Fruit fly (Drosophila melanogaster) whole organism, wandering third instar larva: ENCODE data around the gene CG4022.

Source experiments
- Hr78 ChIP-seq: fragments of >200 bp; optimal IDR thresholded peaks from 2 replicates; lab custom pipeline; 2017; ENCODE audit warnings: missing biosample characterization, missing genetic modification characterization
- Rel ChIP-seq, 2 experiments: fragments of 200-800 bp; sonication (Bioruptor generic) in 1 of 2; optimal IDR thresholded peaks; 2 replicates in 1 of 2; 3 replicates in 1 of 2; lab custom pipeline; 2016 to 2019; ENCODE audit warnings: mild to moderate bottlenecking in 2 of 2, missing biosample characterization in 2 of 2, missing genetic modification characterization in 2 of 2, moderate library complexity in 1 of 2
- Sp1 ChIP-seq: fragments of 200-800 bp; sonication (Bioruptor generic); optimal IDR thresholded peaks from 3 replicates; lab custom pipeline; 2019; ENCODE audit warnings: missing biosample characterization, mild to moderate bottlenecking, missing genetic modification characterization, moderate library complexity
- h ChIP-seq: fragments of 200-800 bp; sonication (Bioruptor generic); optimal IDR thresholded peaks from 3 replicates; lab custom pipeline; 2016; ENCODE audit warnings: missing biosample characterization, mild to moderate bottlenecking, missing genetic modification characterization
- jim ChIP-seq: fragments of 175-275, 200-325 bp; sonication (Bioruptor generic); optimal IDR thresholded peaks from 2 replicates; lab custom pipeline; 2016; ENCODE audit warnings: missing biosample characterization, mild to moderate bottlenecking, missing genetic modification characterization
- psq ChIP-seq: fragments of 200-800 bp; sonication (Bioruptor generic); optimal IDR thresholded peaks from 3 replicates; lab custom pipeline; 2017; ENCODE audit warnings: missing biosample characterization, mild to moderate bottlenecking, missing genetic modification characterization, moderate library complexity
- tai ChIP-seq: sonication (Bioruptor generic); optimal IDR thresholded peaks from 2 replicates; lab custom pipeline; 2016; ENCODE audit warnings: missing biosample characterization, missing genetic modification characterization

Gene CG4022

DNA sequence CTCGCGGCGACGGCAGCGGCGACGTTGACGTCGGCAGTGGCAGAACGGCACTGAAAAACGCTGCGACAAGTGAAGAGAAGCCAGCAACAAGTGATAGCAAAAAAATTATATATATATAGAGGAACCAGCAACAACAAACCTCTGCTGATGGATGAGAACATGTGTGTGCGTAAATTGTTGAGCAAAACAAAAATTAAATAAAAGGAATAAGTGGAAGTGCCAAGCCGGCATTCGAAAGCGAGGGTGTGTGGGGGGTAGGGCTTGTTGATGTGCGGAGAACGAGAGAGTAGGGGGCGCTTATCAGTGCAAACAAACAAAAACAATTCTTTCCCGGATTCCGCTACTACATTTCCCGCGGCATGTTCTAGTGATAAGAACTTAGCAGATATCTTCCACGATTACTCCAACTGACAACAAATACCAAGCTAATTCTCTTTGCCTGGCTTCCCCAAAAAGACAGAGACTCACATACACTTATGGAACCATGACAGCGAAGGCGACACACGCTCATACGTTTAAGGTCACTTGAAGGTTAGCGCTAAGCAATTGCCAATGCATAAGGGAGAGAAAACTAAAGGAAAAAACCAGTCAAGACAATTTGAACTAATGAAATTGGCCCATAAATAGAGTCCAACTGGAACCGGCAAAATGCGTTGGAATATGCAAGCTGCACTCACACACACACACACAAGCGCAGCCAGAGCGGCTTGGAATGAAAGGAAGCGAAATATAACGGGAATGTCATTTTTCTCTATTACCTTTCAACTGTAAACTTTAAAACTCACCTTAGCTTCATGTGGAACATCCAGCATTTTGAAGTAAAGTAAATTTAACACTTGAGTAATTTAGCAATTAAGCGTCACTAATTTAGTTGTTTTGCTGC lies 52.6 kb downstream of the CG4022 start:
- TF ChIP-seq tai (GFP tag; lab: Kevin White, UChicago): no peak
- TF ChIP-seq Hr78 (GFP tag; lab: Kevin White, UChicago): no peak
- TF ChIP-seq Rel (GFP tag; optimal IDR thresholded peaks at IDR 0.05; lab: Kevin White, UChicago): peak; percentile 28
- TF ChIP-seq Rel (tag; optimal IDR thresholded peaks at IDR 0.05; lab: Kevin White, UChicago): peak; percentile 57
- no peak for TF ChIP-seq jim (GFP tag; lab: Kevin White, UChicago)
- peak; percentile 27 for TF ChIP-seq h (GFP tag; lab: Kevin White, UChicago)
- peak; percentile 75 for TF ChIP-seq psq (GFP tag; lab: Kevin White, UChicago)
- peak; percentile 26 for TF ChIP-seq Sp1 (GFP tag; lab: Kevin White, UChicago)
